Worm (Caenorhabditis elegans): ENCODE data around the gene F44D12.16.

Gene F44D12.16

DNA sequence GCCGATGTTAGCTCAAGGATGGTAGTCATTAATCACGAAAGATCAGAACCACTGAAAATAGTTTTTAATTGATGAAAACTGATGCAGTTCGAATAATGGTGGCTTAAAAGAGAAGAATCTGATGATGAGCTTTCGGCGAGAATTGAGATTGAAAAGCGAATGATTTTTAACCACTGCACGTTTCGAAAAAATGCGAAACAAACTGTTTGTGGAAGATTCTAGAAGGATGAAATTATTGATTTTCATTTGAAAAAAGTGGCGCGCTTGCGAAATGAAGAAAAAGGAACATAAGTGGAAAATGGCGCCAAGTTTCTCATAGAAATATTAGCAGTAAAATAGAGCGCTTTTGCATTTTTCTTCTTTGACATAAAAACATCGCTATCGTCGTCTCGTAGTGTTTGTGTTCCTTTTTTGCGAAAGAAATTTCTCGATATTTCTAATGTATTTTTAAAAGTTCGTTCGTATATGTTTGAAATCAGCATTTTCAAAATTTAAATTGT lies 33.9 kb upstream of the F44D12.16 start, which contains the start of gene uba-1 (continued):
- no peak for TF ChIP-seq elt-3 (tag; optimal IDR thresholded peaks at IDR 0.05)
- TF ChIP-seq ceh-90 (tag; optimal IDR thresholded peaks at IDR 0.05), result no peak
- TF ChIP-seq snpc-4 (tag; optimal IDR thresholded peaks at IDR 0.05), result no peak
- no peak for TF ChIP-seq lir-3 (tag; optimal IDR thresholded peaks at IDR 0.05; ENCODE audit: poor library complexity)
- TF ChIP-seq unc-98 (GFP tag; IDR thresholded peaks at IDR 0.05), result no peak
- peak; percentile 8 for TF ChIP-seq xbp-1 (tag; optimal IDR thresholded peaks at IDR 0.05)
- TF ChIP-seq lin-39 (tag; optimal IDR thresholded peaks at IDR 0.05), result no peak
- no peak for TF ChIP-seq ceh-88 (GFP tag; IDR thresholded peaks at IDR 0.05)
- no peak for TF ChIP-seq elt-2 (tag; optimal IDR thresholded peaks at IDR 0.05)
- no peak for TF ChIP-seq unc-86 (tag; optimal IDR thresholded peaks at IDR 0.05)
- peak; percentile 25 for TF ChIP-seq nhr-71 (tag; optimal IDR thresholded peaks at IDR 0.05)
- peak; percentile 13 for TF ChIP-seq nhr-47 (tag; optimal IDR thresholded peaks at IDR 0.05)
- no peak for TF ChIP-seq sox-4 (tag; optimal IDR thresholded peaks at IDR 0.05)
- TF ChIP-seq zag-1 (tag; optimal IDR thresholded peaks at IDR 0.05), result no peak
- TF ChIP-seq nhr-85 (tag), result peak; percentile 60
- no peak for TF ChIP-seq ceh-63 (GFP tag; optimal IDR thresholded peaks at IDR 0.05)
- no peak for TF ChIP-seq nhr-28 (tag; optimal IDR thresholded peaks at IDR 0.05)
- no peak for TF ChIP-seq hlh-4 (tag; optimal IDR thresholded peaks at IDR 0.05)
- TF ChIP-seq C16A3.4 (tag; optimal IDR thresholded peaks at IDR 0.05), result no peak
- TF ChIP-seq C34B4.2 (tag; optimal IDR thresholded peaks at IDR 0.05), result no peak
- no peak for TF ChIP-seq hlh-17 (GFP tag; optimal IDR thresholded peaks at IDR 0.05; ENCODE audit: borderline replicate concordance)
- TF ChIP-seq zip-4 (GFP tag; optimal IDR thresholded peaks at IDR 0.05), result no peak
- no peak for TF ChIP-seq nhr-19 (GFP tag; conservative IDR thresholded peaks at IDR 0.05)
- peak in 1 of 2 experiments; percentile 23 for TF ChIP-seq efl-1 (optimal IDR thresholded peaks at IDR 0.05)
- peak in 1 of 2 experiments; percentile 82 for TF ChIP-seq efl-1 (GFP tag; optimal IDR thresholded peaks at IDR 0.05 in 1 of 2)

DNA sequence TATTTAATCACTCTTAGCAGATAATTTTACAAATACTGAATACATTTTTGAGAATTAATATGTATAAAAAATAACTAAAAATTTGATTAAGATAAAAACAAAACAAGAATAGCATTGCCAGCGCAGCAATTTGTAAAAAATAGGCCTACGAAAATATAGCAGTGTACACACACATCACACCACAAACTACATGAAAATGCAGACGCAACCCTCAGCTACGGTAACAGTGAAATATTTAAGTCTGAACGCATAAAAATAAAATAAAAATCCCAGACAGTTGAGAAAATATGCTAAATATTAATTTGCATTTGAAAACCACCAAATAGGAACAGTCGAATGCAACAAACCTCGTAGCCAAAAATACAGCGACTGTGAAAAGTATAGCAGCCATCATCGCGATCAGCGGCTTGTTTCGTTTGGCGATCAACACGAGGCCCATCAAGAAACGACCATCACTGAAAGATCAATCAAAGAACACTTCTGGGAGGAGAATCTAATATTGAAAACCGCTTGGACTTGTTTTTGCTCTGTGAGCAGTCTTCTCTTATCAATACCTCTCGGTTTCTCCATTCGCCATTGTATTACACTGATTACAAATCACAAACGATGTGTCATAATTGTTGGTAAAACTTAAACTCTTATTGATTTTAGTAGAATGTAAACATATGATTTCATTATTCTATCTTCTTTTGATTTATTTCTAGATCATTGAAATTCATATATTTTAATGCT lies 30.2 kb upstream of the F44D12.16 start, which contains the start of gene pyp-1:
Gene pyp-1, minus strand, starts transcription at position 439 of the 732 bp plus-strand sequence.
- TF ChIP-seq pax-3 (tag; optimal IDR thresholded peaks at IDR 0.05) (no peak), xbp-1 (tag; optimal IDR thresholded peaks at IDR 0.05) (peak; percentile 10), nhr-85 (tag) (no peak), tbx-2 (tag; optimal IDR thresholded peaks at IDR 0.05) (no peak), snu-23 (GFP tag; optimal IDR thresholded peaks at IDR 0.05) (peak; percentile 26), zip-4 (GFP tag; optimal IDR thresholded peaks at IDR 0.05) (no peak), efl-3 (GFP tag; optimal IDR thresholded peaks at IDR 0.05) (no peak), irx-1 (tag; optimal IDR thresholded peaks at IDR 0.05) (no peak), blmp-1 (tag; optimal IDR thresholded peaks at IDR 0.05) (peak; percentile 25), ets-5 (GFP tag; IDR thresholded peaks at IDR 0.05) (no peak), dpl-1 (GFP tag; optimal IDR thresholded peaks at IDR 0.05) (peak in 1 of 3 experiments; percentile 41), nhr-90 (tag; optimal IDR thresholded peaks at IDR 0.05; ENCODE audit: poor library complexity) (no peak), jun-1 (tag; optimal IDR thresholded peaks at IDR 0.05) (no peak), lin-35 (GFP tag; optimal IDR thresholded peaks at IDR 0.05) (peak; percentile 10 to 14), lin-15B (tag; optimal IDR thresholded peaks at IDR 0.05) (no peak), nhr-47 (tag; optimal IDR thresholded peaks at IDR 0.05) (peak; percentile 22), sox-4 (tag; optimal IDR thresholded peaks at IDR 0.05) (no peak), elt-3 (tag; optimal IDR thresholded peaks at IDR 0.05) (no peak), efl-1 (optimal IDR thresholded peaks at IDR 0.05) (no peak), efl-1 (GFP tag; optimal IDR thresholded peaks at IDR 0.05 in 1 of 2) (peak in 1 of 2 experiments; percentile 28), snpc-4 (tag; optimal IDR thresholded peaks at IDR 0.05) (no peak), egl-13 (tag; optimal IDR thresholded peaks at IDR 0.05) (no peak), mep-1 (tag; optimal IDR thresholded peaks at IDR 0.05) (peak; percentile 46), elt-2 (tag; optimal IDR thresholded peaks at IDR 0.05) (peak; percentile 20), nhr-237 (tag; optimal IDR thresholded peaks at IDR 0.05) (no peak), mdl-1 (tag; optimal IDR thresholded peaks at IDR 0.05) (peak in 1 of 2 experiments; percentile 28), fkh-8 (tag; optimal IDR thresholded peaks at IDR 0.05) (no peak), pqm-1 (tag; optimal IDR thresholded peaks at IDR 0.05) (no peak), unc-30 (tag; optimal IDR thresholded peaks at IDR 0.05) (no peak), lin-14 (GFP tag; optimal IDR thresholded peaks at IDR 0.05) (no peak), F16B12.6 (tag; optimal IDR thresholded peaks at IDR 0.05) (peak; percentile 78), rnt-1 (tag; optimal IDR thresholded peaks at IDR 0.05) (peak; percentile 12), isw-1 (GFP tag; IDR thresholded peaks at IDR 0.05) (no peak), lsy-2 (tag; optimal IDR thresholded peaks at IDR 0.05) (peak; percentile 11 to 72)

All from whole organism, L1 larva.